Worm (Caenorhabditis elegans) whole organism, L4/young adult: ENCODE data around the gene F44E7.9.

Experiments
- W03F9.2 ChIP-seq: fragments of 150-350 bp; optimal IDR thresholded peaks from 2 replicates; lab custom pipeline; 2014; ENCODE audit warnings: missing biosample characterization, missing genetic modification characterization
- dao-5 ChIP-seq: sonication (generic microtip); optimal IDR thresholded peaks from 2 replicates; lab custom pipeline; 2016; ENCODE audit warnings: missing genotype, missing genetic modification characterization, moderate library complexity, missing compliant biosample characterization
- him-1 ChIP-seq: sonication (generic microtip); optimal IDR thresholded peaks from 2 replicates; lab custom pipeline; 2016; ENCODE audit warnings: missing genotype, missing genetic modification reagents, missing genetic modification characterization, missing compliant biosample characterization

- TF ChIP-seq dao-5 (tag; lab: Kevin White, UChicago) (no peak), W03F9.2 (tag; lab: Kevin White, UChicago) (no peak), him-1 (tag; lab: Kevin White, UChicago) (no peak)
These were observed 41.8 kb downstream of the F44E7.9 start for ce11 chrV:5832799-5833198.
